Worm (Caenorhabditis elegans) whole organism, late embryonic: ENCODE results near the gene par-3.

Experiments used
- ahr-1 ChIP-seq: sonication (generic microtip); optimal IDR thresholded peaks from 2 replicates; lab custom pipeline; 2016; ENCODE audit warnings: missing genetic modification characterization, missing compliant biosample characterization
- ceh-48 ChIP-seq: sonication (generic microtip); optimal IDR thresholded peaks from 2 replicates; lab custom pipeline; 2016; ENCODE audit warnings: missing genetic modification characterization, inconsistent platforms, missing compliant biosample characterization
- eyg-1 ChIP-seq: sonication (generic microtip); optimal IDR thresholded peaks from 2 replicates; lab custom pipeline; 2016; ENCODE audit warnings: missing genotype, missing genetic modification characterization, missing compliant biosample characterization
- fax-1 ChIP-seq: sonication (generic microtip); optimal IDR thresholded peaks from 2 replicates; lab custom pipeline; 2016; ENCODE audit warnings: missing genotype, missing genetic modification characterization, missing compliant biosample characterization
- hlh-30 ChIP-seq: sonication (generic microtip); optimal IDR thresholded peaks from 2 replicates; lab custom pipeline; 2017; ENCODE audit warnings: antibody characterized with exemption, missing genetic modification characterization, missing compliant biosample characterization; ENCODE audit not compliant: insufficient read depth
- lim-6 ChIP-seq: sonication (generic microtip); optimal IDR thresholded peaks from 2 replicates; lab custom pipeline; 2016; ENCODE audit warnings: missing genetic modification characterization, missing compliant biosample characterization
- odd-2 ChIP-seq: sonication (generic microtip); optimal IDR thresholded peaks from 2 replicates; lab custom pipeline; 2017; ENCODE audit warnings: antibody characterized with exemption, mild to moderate bottlenecking, missing genetic modification characterization, missing compliant biosample characterization
- pag-3 ChIP-seq: sonication (generic microtip); optimal IDR thresholded peaks from 2 replicates; lab custom pipeline; 2016; ENCODE audit warnings: missing compliant biosample characterization, missing genetic modification characterization, borderline replicate concordance
- pqm-1 ChIP-seq: sonication (generic microtip); optimal IDR thresholded peaks from 2 replicates; lab custom pipeline; 2016; ENCODE audit warnings: missing genetic modification characterization, missing compliant biosample characterization
- pros-1 ChIP-seq: fragments of 150-350 bp; optimal IDR thresholded peaks from 2 replicates; lab custom pipeline; 2014; ENCODE audit warnings: missing biosample characterization, missing genetic modification reagents, missing genetic modification characterization
- rnt-1 ChIP-seq: sonication (generic microtip); optimal IDR thresholded peaks from 2 replicates; lab custom pipeline; 2016; ENCODE audit warnings: missing genetic modification characterization, missing compliant biosample characterization
- sdc-2 ChIP-seq: sonication (generic microtip); optimal IDR thresholded peaks from 2 replicates; lab custom pipeline; 2016; ENCODE audit warnings: missing genotype, missing genetic modification characterization, missing compliant biosample characterization
- unc-42 ChIP-seq: sonication (generic microtip); optimal IDR thresholded peaks from 2 replicates; lab custom pipeline; 2016; ENCODE audit warnings: missing genotype, missing genetic modification characterization, missing compliant biosample characterization
- unc-86 ChIP-seq: sonication (generic microtip); optimal IDR thresholded peaks from 2 replicates; lab custom pipeline; 2016; ENCODE audit warnings: missing genetic modification characterization, missing compliant biosample characterization

Gene par-3

DNA sequence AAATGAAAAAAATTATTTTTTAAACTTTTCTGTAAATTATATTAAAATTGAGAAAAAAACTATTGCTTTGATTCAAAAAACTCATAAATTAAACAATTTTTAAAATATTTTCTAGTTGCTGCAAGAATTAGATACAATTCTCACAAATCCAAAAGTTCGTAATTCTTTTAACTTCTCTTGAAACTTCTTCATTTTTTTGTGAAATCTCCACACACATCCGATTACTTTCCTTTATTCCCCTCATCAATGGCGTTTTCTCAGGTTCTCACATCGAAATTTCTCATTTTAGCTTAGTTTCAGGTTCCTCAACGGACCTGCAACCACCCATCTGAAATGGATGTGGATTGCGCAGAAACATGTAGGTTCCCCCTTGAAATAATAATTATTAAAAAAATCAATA lies 58.5 kb downstream of the par-3 start, which contains the start of gene wrm-1:
Gene wrm-1, plus strand, starts transcription at position 301 of the 400 bp plus-strand sequence.
- TF ChIP-seq unc-42 (tag; lab: Kevin White, UChicago) (no peak), fax-1 (tag; lab: Kevin White, UChicago) (no peak), pag-3 (no peak), lim-6 (tag; lab: Kevin White, UChicago) (no peak), ceh-48 (tag; lab: Kevin White, UChicago) (no peak), pqm-1 (tag; lab: Kevin White, UChicago) (no peak), pros-1 (no peak), sdc-2 (tag; lab: Kevin White, UChicago) (no peak), unc-86 (no peak), odd-2 (no peak), rnt-1 (tag; lab: Kevin White, UChicago) (no peak), eyg-1 (no peak), hlh-30 (no peak), ahr-1 (tag; lab: Kevin White, UChicago) (no peak)
